Fruit fly (Drosophila melanogaster) whole organism, embryonic: Measurements from ENCODE around the gene CG31219.
A peak's percentile ranks its signal among the peaks of the same experiment; 100 is the strongest.

Experiments used
- Adf1 ChIP-seq: fragments of 200-800 bp; sonication (Bioruptor generic); IDR thresholded peaks from 2 replicates; pipeline ENCODE4 v1.3.6; 2022; ENCODE audit warnings: missing biosample characterization, missing genetic modification characterization
- Atf3 ChIP-seq: fragments of 200-800 bp; sonication (Bioruptor generic); optimal IDR thresholded peaks from 3 replicates; lab custom pipeline; 2016; ENCODE audit warnings: missing biosample characterization, missing genetic modification characterization
- CG10321 ChIP-seq: fragments of 200-800 bp; sonication (Bioruptor generic); IDR thresholded peaks from 2 replicates; pipeline ENCODE4 v1.3.6; 2022; ENCODE audit warnings: missing biosample characterization, missing genetic modification characterization
- CG11504 ChIP-seq: fragments of 200-800 bp; sonication (Bioruptor generic); optimal IDR thresholded peaks from 3 replicates; lab custom pipeline; 2019; ENCODE audit warnings: missing biosample characterization, mild to moderate bottlenecking, missing genetic modification characterization, moderate library complexity
- CG1233 ChIP-seq: fragments of 200-800 bp; sonication (Bioruptor generic); optimal IDR thresholded peaks from 4 replicates; lab custom pipeline; 2018; ENCODE audit warnings: missing biosample characterization, mild to moderate bottlenecking, missing genetic modification characterization
- CG13287 ChIP-seq: fragments of 200-800 bp; sonication (Bioruptor generic); IDR thresholded peaks from 2 replicates; pipeline ENCODE4 v1.3.6; 2022; ENCODE audit warnings: missing biosample characterization, missing genetic modification characterization; ENCODE audit not compliant: partially characterized antibody
- CG14014 ChIP-seq: fragments of 200-800 bp; sonication (Bioruptor generic); IDR thresholded peaks from 2 replicates; pipeline ENCODE4 v1.3.6; 2022; ENCODE audit warnings: missing biosample characterization, missing genetic modification characterization
- CG16863 ChIP-seq: fragments of 200-800 bp; sonication (Bioruptor generic); optimal IDR thresholded peaks from 3 replicates; lab custom pipeline; 2016; ENCODE audit warnings: missing biosample characterization, missing genetic modification characterization
- CG17359 ChIP-seq: fragments of 200-800 bp; sonication (Bioruptor generic); optimal IDR thresholded peaks from 3 replicates; lab custom pipeline; 2018; ENCODE audit warnings: missing biosample characterization, mild to moderate bottlenecking, missing genetic modification characterization, moderate library complexity
- CG2116 ChIP-seq: fragments of 200-800 bp; sonication (Bioruptor generic); optimal IDR thresholded peaks from 3 replicates; lab custom pipeline; 2018; ENCODE audit warnings: missing biosample characterization, mild to moderate bottlenecking, missing genetic modification characterization
- CG2889 ChIP-seq: fragments of 200-800 bp; sonication (Bioruptor generic); IDR thresholded peaks from 3 replicates; pipeline ENCODE4 v1.3.6; 2022; ENCODE audit warnings: missing biosample characterization, missing genetic modification characterization
- CG30020 ChIP-seq: fragments of 200-800 bp; optimal IDR thresholded peaks from 2 replicates; lab custom pipeline; 2019; ENCODE audit warnings: missing biosample characterization, mild to moderate bottlenecking, missing genetic modification characterization, moderate library complexity
- CG30403 ChIP-seq: fragments of 200-800 bp; sonication (Bioruptor generic); optimal IDR thresholded peaks from 3 replicates; lab custom pipeline; 2016; ENCODE audit warnings: missing biosample characterization, missing genetic modification characterization
- CG3281 ChIP-seq: fragments of 200-800 bp; sonication (Bioruptor generic); optimal IDR thresholded peaks from 3 replicates; lab custom pipeline; 2017; ENCODE audit warnings: missing biosample characterization, mild to moderate bottlenecking, missing genetic modification characterization
- CG3407 ChIP-seq: fragments of 200-800 bp; sonication (Bioruptor generic); optimal IDR thresholded peaks from 2 replicates; lab custom pipeline; 2018; ENCODE audit warnings: missing biosample characterization, mild to moderate bottlenecking, missing genetic modification characterization
- CG5245 ChIP-seq: fragments of 200-800 bp; sonication (Bioruptor generic); optimal IDR thresholded peaks from 3 replicates; lab custom pipeline; 2016; ENCODE audit warnings: missing biosample characterization, missing genetic modification characterization
- CG6254 ChIP-seq: fragments of 200-800 bp; sonication (Bioruptor generic); optimal IDR thresholded peaks from 3 replicates; lab custom pipeline; 2017; ENCODE audit warnings: mild to moderate bottlenecking, missing biosample characterization, missing genetic modification reagents, missing genetic modification characterization
- CG8478 ChIP-seq: fragments of >200 bp; optimal IDR thresholded peaks from 2 replicates; lab custom pipeline; 2018
- CG9932 ChIP-seq: fragments of 200-800 bp; sonication (Bioruptor generic); IDR thresholded peaks from 2 replicates; pipeline ENCODE4 v1.3.6; 2022; ENCODE audit warnings: missing biosample characterization, missing genetic modification characterization
- D ChIP-seq, 2 experiments: fragments of 200-800 bp in 1 of 2; fragments of >200 bp in 1 of 2; sonication (Bioruptor generic) in 1 of 2; optimal IDR thresholded peaks; 2 replicates in 1 of 2; 3 replicates in 1 of 2; lab custom pipeline; 2017; ENCODE audit warnings: mild to moderate bottlenecking in 1 of 2, missing biosample characterization in 1 of 2, missing genetic modification characterization in 1 of 2, missing genetic modification reagents in 1 of 2
- D19B ChIP-seq: fragments of 200-800 bp; sonication (Bioruptor generic); optimal IDR thresholded peaks from 2 replicates; lab custom pipeline; 2017; ENCODE audit warnings: missing biosample characterization, mild to moderate bottlenecking, missing genetic modification characterization
- Doc2 ChIP-seq: fragments of 200-800 bp; sonication (Bioruptor generic); IDR thresholded peaks from 2 replicates; pipeline ENCODE4 v1.3.6; 2022; ENCODE audit warnings: missing biosample characterization, missing genetic modification characterization
- Drgx ChIP-seq: fragments of 200-800 bp; sonication (Bioruptor generic); IDR thresholded peaks from 2 replicates; pipeline ENCODE4 v1.3.6; 2022; ENCODE audit warnings: missing biosample characterization, missing genetic modification characterization
- E2f2 ChIP-seq: fragments of 200-800 bp; sonication (Bioruptor generic); IDR thresholded peaks from 2 replicates; pipeline ENCODE4 v1.3.6; 2022; ENCODE audit warnings: missing biosample characterization, missing genetic modification characterization
- HmgZ ChIP-seq: fragments of 200-800 bp; sonication (Bioruptor generic); optimal IDR thresholded peaks from 2 replicates; lab custom pipeline; 2018; ENCODE audit warnings: missing biosample characterization, mild to moderate bottlenecking, missing genetic modification characterization
- Lim3 ChIP-seq: fragments of 200-800 bp; sonication (Bioruptor generic); IDR thresholded peaks from 2 replicates; pipeline ENCODE4 v1.3.6; 2022; ENCODE audit warnings: missing biosample characterization, missing genetic modification characterization
- Mes4 ChIP-seq: fragments of 200-800 bp; sonication (Bioruptor generic); optimal IDR thresholded peaks from 2 replicates; lab custom pipeline; 2016; ENCODE audit warnings: missing biosample characterization, missing genetic modification characterization
- Nf-YA ChIP-seq: fragments of 200-800 bp; sonication (Bioruptor generic); IDR thresholded peaks from 2 replicates; pipeline ENCODE4 v1.3.6; 2022; ENCODE audit warnings: missing biosample characterization, missing genetic modification characterization
- Rx ChIP-seq: fragments of 200-800 bp; sonication (Bioruptor generic); IDR thresholded peaks from 2 replicates; pipeline ENCODE4 v1.3.6; 2022; ENCODE audit warnings: missing biosample characterization, missing genetic modification characterization
- Scr ChIP-seq: fragments of 200-800 bp; sonication (Bioruptor generic); IDR thresholded peaks from 2 replicates; pipeline ENCODE4 v1.3.6; 2022; ENCODE audit warnings: missing biosample characterization, missing genetic modification characterization; ENCODE audit not compliant: partially characterized antibody
- TFAM ChIP-seq: fragments of 200-800 bp; sonication (Bioruptor generic); optimal IDR thresholded peaks from 2 replicates; lab custom pipeline; 2017; ENCODE audit warnings: missing biosample characterization, missing genetic modification characterization, inconsistent platforms
- Usf ChIP-seq: fragments of 200-800 bp; sonication (Bioruptor generic); optimal IDR thresholded peaks from 2 replicates; lab custom pipeline; 2017; ENCODE audit warnings: missing genotype, missing biosample characterization, missing genetic modification characterization
- Xrp1 ChIP-seq: fragments of 200-800 bp; sonication (Bioruptor generic); IDR thresholded peaks from 2 replicates; pipeline ENCODE4 v1.3.6; 2022; ENCODE audit warnings: missing biosample characterization, missing genetic modification characterization
- az2 ChIP-seq: fragments of 200-800 bp; sonication (Bioruptor generic); optimal IDR thresholded peaks from 3 replicates; lab custom pipeline; 2016; ENCODE audit warnings: missing biosample characterization, missing genetic modification characterization
- bsh ChIP-seq, 2 experiments: fragments of 200-800 bp; sonication (Bioruptor generic); optimal IDR thresholded peaks; 2 replicates each; lab custom pipeline; 2017 to 2018; ENCODE audit warnings: mild to moderate bottlenecking in 2 of 2, missing biosample characterization in 2 of 2, missing genetic modification characterization in 2 of 2, moderate library complexity in 1 of 2
- corto ChIP-seq: fragments of 200-800 bp; sonication (Bioruptor generic); optimal IDR thresholded peaks from 2 replicates; lab custom pipeline; 2016; ENCODE audit warnings: missing biosample characterization, mild to moderate bottlenecking, missing genetic modification characterization, moderate library complexity
- crol ChIP-seq: fragments of 200-800 bp; sonication (Bioruptor generic); IDR thresholded peaks from 2 replicates; pipeline ENCODE4 v1.3.6; 2022; ENCODE audit warnings: missing biosample characterization, missing genetic modification characterization
- dan ChIP-seq: fragments of 200-800 bp; sonication (Bioruptor generic); IDR thresholded peaks from 2 replicates; pipeline ENCODE4 v1.3.6; 2022; ENCODE audit warnings: missing biosample characterization, missing genetic modification characterization
- dmrt11E ChIP-seq: fragments of 200-800 bp; sonication (Bioruptor generic); optimal IDR thresholded peaks from 3 replicates; lab custom pipeline; 2018; ENCODE audit warnings: missing biosample characterization, mild to moderate bottlenecking, missing genetic modification characterization, moderate library complexity
- esg ChIP-seq: fragments of 200-800 bp; sonication (Bioruptor generic); conservative IDR thresholded peaks from 2 replicates; pipeline ENCODE4 v1.3.6; 2022; ENCODE audit warnings: missing biosample characterization, missing genetic modification characterization
- ewg ChIP-seq: fragments of 200-800 bp; sonication (Bioruptor generic); optimal IDR thresholded peaks from 3 replicates; lab custom pipeline; 2017; ENCODE audit warnings: mild to moderate bottlenecking, missing biosample characterization, missing genetic modification reagents, missing genetic modification characterization
- gce ChIP-seq: fragments of 200-800 bp; sonication (Bioruptor generic); IDR thresholded peaks from 3 replicates; pipeline ENCODE4 v1.3.6; 2022; ENCODE audit warnings: missing biosample characterization, missing genetic modification characterization
- gem ChIP-seq: fragments of 200-800 bp; sonication (Bioruptor generic); optimal IDR thresholded peaks from 2 replicates; lab custom pipeline; 2019; ENCODE audit warnings: missing biosample characterization, mild to moderate bottlenecking, missing genetic modification characterization, moderate library complexity
- mld ChIP-seq: fragments of 200-800 bp; sonication (Bioruptor generic); IDR thresholded peaks from 3 replicates; pipeline ENCODE4 v1.3.6; 2022; ENCODE audit warnings: missing biosample characterization, missing genetic modification characterization; ENCODE audit not compliant: partially characterized antibody
- nau ChIP-seq: fragments of 200-800 bp; sonication (Bioruptor generic); optimal IDR thresholded peaks from 3 replicates; lab custom pipeline; 2017; ENCODE audit warnings: missing biosample characterization, mild to moderate bottlenecking, missing genetic modification characterization, missing genetic modification reagents
- nerfin-2 ChIP-seq: fragments of 200-800 bp; sonication (Bioruptor generic); IDR thresholded peaks from 2 replicates; pipeline ENCODE4 v1.3.6; 2022; ENCODE audit warnings: missing biosample characterization, missing genetic modification characterization; ENCODE audit not compliant: partially characterized antibody
- sqz ChIP-seq: fragments of 200-800 bp; sonication (Bioruptor generic); optimal IDR thresholded peaks from 3 replicates; lab custom pipeline; 2018; ENCODE audit warnings: missing biosample characterization, mild to moderate bottlenecking, missing genetic modification characterization
- ssp ChIP-seq: fragments of 200-800 bp; sonication (Bioruptor generic); IDR thresholded peaks from 2 replicates; pipeline ENCODE4 v1.3.6; 2022; ENCODE audit warnings: missing biosample characterization, missing genetic modification characterization
- vnd ChIP-seq: fragments of 200-800 bp; sonication (Bioruptor generic); IDR thresholded peaks from 3 replicates; pipeline ENCODE4 v1.3.6; 2022; ENCODE audit warnings: missing biosample characterization, missing genetic modification characterization; ENCODE audit not compliant: partially characterized antibody
- yki ChIP-seq: fragments of >200 bp; optimal IDR thresholded peaks from 3 replicates; lab custom pipeline; 2018
- z ChIP-seq: fragments of 200-800 bp; sonication (Bioruptor generic); IDR thresholded peaks from 3 replicates; pipeline ENCODE4 v1.3.6; 2022; ENCODE audit warnings: missing biosample characterization, missing genetic modification characterization
- zfh1 ChIP-seq: fragments of 200-800 bp; sonication (Bioruptor generic); IDR thresholded peaks from 3 replicates; pipeline ENCODE4 v1.3.6; 2022; ENCODE audit warnings: missing biosample characterization, missing genetic modification characterization

The CG31219 gene

DNA sequence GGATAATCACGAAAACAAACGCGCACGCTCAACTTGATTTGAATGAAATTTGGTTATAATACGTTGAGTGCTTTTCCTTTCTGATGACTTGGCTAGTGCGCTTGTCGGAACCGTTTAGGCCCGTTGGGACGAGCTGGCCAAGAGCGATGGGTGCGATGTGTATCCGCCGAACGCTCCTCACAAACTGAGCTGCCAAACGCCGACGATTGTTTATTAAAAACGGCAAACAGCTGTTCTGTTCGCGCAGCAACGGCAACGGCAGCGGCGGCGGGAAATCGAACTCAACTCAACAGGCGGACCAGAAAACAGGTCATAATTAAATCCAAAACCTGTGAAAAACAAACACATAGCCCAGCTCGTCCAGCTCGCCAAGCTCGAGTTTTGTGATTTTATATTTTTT lies 29.9 kb upstream of the CG31219 start (continued):
- TF ChIP-seq Scr (GFP tag; lab: Robert Waterston, UW) (no peak), CG2116 (no peak), gem (tag; lab: Kevin White, UChicago) (no peak), Adf1 (GFP tag; lab: Robert Waterston, UW) (peak; percentile 63; the same call in 1 of the 2 replicates), sqz (GFP tag; lab: Kevin White, UChicago) (no peak), CG10321 (GFP tag; lab: Robert Waterston, UW) (no peak), corto (GFP tag; lab: Kevin White, UChicago) (no peak), CG16863 (no peak), CG14014 (GFP tag; lab: Robert Waterston, UW) (no peak), CG13287 (GFP tag; lab: Robert Waterston, UW) (peak; percentile 41), TFAM (GFP tag; lab: Kevin White, UChicago) (no peak), Usf (GFP tag; lab: Kevin White, UChicago) (no peak), Doc2 (GFP tag; lab: Robert Waterston, UW) (no peak), esg (GFP tag; lab: Robert Waterston, UW) (no peak), CG30020 (tag; lab: Kevin White, UChicago) (no peak), yki (lab: Kevin White, UChicago) (no peak), CG17359 (no peak), dmrt11E (tag; lab: Kevin White, UChicago) (no peak), Atf3 (no peak), CG1233 (GFP tag; lab: Kevin White, UChicago) (no peak), D19B (GFP tag; lab: Kevin White, UChicago) (no peak), CG3281 (GFP tag; lab: Kevin White, UChicago) (no peak), E2f2 (GFP tag; lab: Robert Waterston, UW) (no peak; the same call in 1 of the 2 replicates), nerfin-2 (GFP tag; lab: Robert Waterston, UW) (no peak), az2 (GFP tag; lab: Kevin White, UChicago) (no peak), HmgZ (tag; lab: Kevin White, UChicago) (no peak), CG2889 (GFP tag; lab: Robert Waterston, UW) (no peak), nau (peak; percentile 36), CG11504 (tag; lab: Kevin White, UChicago) (no peak), CG9932 (GFP tag; lab: Robert Waterston, UW) (no peak), mld (no peak), Rx (GFP tag; lab: Robert Waterston, UW) (no peak), CG6254 (GFP tag; lab: Kevin White, UChicago) (no peak), z (GFP tag; lab: Robert Waterston, UW) (peak; percentile 86), Nf-YA (GFP tag; lab: Robert Waterston, UW) (no peak), CG5245 (GFP tag; lab: Kevin White, UChicago) (no peak), Lim3 (no peak), gce (GFP tag; lab: Robert Waterston, UW) (no peak), zfh1 (0 out of 3 replicates have a peak, but pooled peaks have one; percentile 27), D (optimal IDR thresholded peaks at IDR 0.05; lab: Kevin White, UChicago) (no peak), D (GFP tag; optimal IDR thresholded peaks at IDR 0.05; lab: Kevin White, UChicago) (no peak), CG3407 (GFP tag; lab: Kevin White, UChicago) (no peak), Mes4 (no peak), CG30403 (GFP tag; lab: Kevin White, UChicago) (no peak), CG8478 (lab: Kevin White, UChicago) (no peak), crol (GFP tag; lab: Robert Waterston, UW) (no peak), ssp (no peak), bsh (GFP tag; optimal IDR thresholded peaks at IDR 0.05; lab: Kevin White, UChicago) (no peak), ewg (GFP tag; lab: Kevin White, UChicago) (no peak), vnd (GFP tag; lab: Robert Waterston, UW) (no peak), dan (GFP tag; lab: Robert Waterston, UW) (no peak), Drgx (GFP tag; lab: Robert Waterston, UW) (no peak), Xrp1 (no peak)
